Worm (Caenorhabditis elegans) whole organism, late embryonic: ENCODE measurements around the gene dyf-3.

Source experiments
- C08G9.2 ChIP-seq: sonication (generic microtip); optimal IDR thresholded peaks from 2 replicates; lab custom pipeline; 2016; ENCODE audit warnings: mild to moderate bottlenecking, missing genetic modification characterization, moderate library complexity, missing compliant biosample characterization
- K02D7.2 ChIP-seq: sonication (generic microtip); optimal IDR thresholded peaks from 2 replicates; lab custom pipeline; 2017; ENCODE audit warnings: mild to moderate bottlenecking, missing genetic modification characterization, missing compliant biosample characterization
- K09A11.1 ChIP-seq: sonication (generic microtip); optimal IDR thresholded peaks from 2 replicates; lab custom pipeline; 2017; ENCODE audit warnings: antibody characterized with exemption, mild to moderate bottlenecking, missing genetic modification characterization, missing compliant biosample characterization; ENCODE audit not compliant: insufficient read depth
- ama-1 ChIP-seq: fragments of 150-350 bp; optimal IDR thresholded peaks from 2 replicates; lab custom pipeline; 2014
- ceh-14 ChIP-seq: sonication (generic microtip); optimal IDR thresholded peaks from 2 replicates; lab custom pipeline; 2016; ENCODE audit warnings: missing genotype, missing genetic modification characterization, missing compliant biosample characterization
- ceh-18 ChIP-seq: sonication (generic microtip); optimal IDR thresholded peaks from 2 replicates; lab custom pipeline; 2016; ENCODE audit warnings: missing genetic modification characterization, missing compliant biosample characterization
- ceh-19 ChIP-seq: fragments of 200-800 bp; sonication (Bioruptor generic); optimal IDR thresholded peaks from 2 replicates; lab custom pipeline; 2018; ENCODE audit warnings: mild to moderate bottlenecking, missing genetic modification characterization, missing compliant biosample characterization
- ceh-2 ChIP-seq: sonication (generic microtip); optimal IDR thresholded peaks from 2 replicates; lab custom pipeline; 2016; ENCODE audit warnings: missing genotype, missing genetic modification characterization, missing compliant biosample characterization
- ceh-30 ChIP-seq: fragments of 150-350 bp; optimal IDR thresholded peaks from 2 replicates; lab custom pipeline; 2014; ENCODE audit warnings: missing biosample characterization, missing genetic modification characterization
- ceh-31 ChIP-seq: sonication (generic microtip); optimal IDR thresholded peaks from 2 replicates; lab custom pipeline; 2016; ENCODE audit warnings: missing genetic modification characterization, missing compliant biosample characterization
- ceh-34 ChIP-seq: sonication (generic microtip); optimal IDR thresholded peaks from 2 replicates; lab custom pipeline; 2016; ENCODE audit warnings: mild to moderate bottlenecking, missing genetic modification characterization, missing compliant biosample characterization
- ceh-45 ChIP-seq: fragments of 200-800 bp; sonication (Bioruptor generic); IDR thresholded peaks from 2 replicates; pipeline ENCODE4 v1.3.6; 2022; ENCODE audit warnings: missing genetic modification reagents, missing genetic modification characterization, missing compliant biosample characterization
- ceh-48 ChIP-seq: sonication (generic microtip); optimal IDR thresholded peaks from 2 replicates; lab custom pipeline; 2016; ENCODE audit warnings: missing genetic modification characterization, inconsistent platforms, missing compliant biosample characterization
- ceh-6 ChIP-seq: fragments of 200-800 bp; sonication (Bioruptor generic); optimal IDR thresholded peaks from 2 replicates; lab custom pipeline; 2018; ENCODE audit warnings: mild to moderate bottlenecking, missing genetic modification characterization, missing compliant biosample characterization
- ceh-9 ChIP-seq: sonication (generic microtip); optimal IDR thresholded peaks from 2 replicates; lab custom pipeline; 2016; ENCODE audit warnings: mild to moderate bottlenecking, missing genetic modification characterization, inconsistent platforms, missing compliant biosample characterization
- che-1 ChIP-seq: sonication (generic microtip); optimal IDR thresholded peaks from 2 replicates; lab custom pipeline; 2016; ENCODE audit warnings: mild to moderate bottlenecking, missing genetic modification characterization, missing compliant biosample characterization
- dmd-4 ChIP-seq: sonication (generic microtip); optimal IDR thresholded peaks from 2 replicates; lab custom pipeline; 2016; ENCODE audit warnings: borderline replicate concordance, missing genetic modification characterization, missing compliant biosample characterization
- elt-4 ChIP-seq: sonication (generic microtip); optimal IDR thresholded peaks from 2 replicates; lab custom pipeline; 2016; ENCODE audit warnings: missing genetic modification characterization, missing compliant biosample characterization
- ets-4 ChIP-seq: sonication (generic microtip); optimal IDR thresholded peaks from 2 replicates; lab custom pipeline; 2016; ENCODE audit warnings: missing genetic modification characterization, missing compliant biosample characterization
- eyg-1 ChIP-seq: sonication (generic microtip); optimal IDR thresholded peaks from 2 replicates; lab custom pipeline; 2016; ENCODE audit warnings: missing genotype, missing genetic modification characterization, missing compliant biosample characterization
- fkh-6 ChIP-seq: sonication (generic microtip); optimal IDR thresholded peaks from 2 replicates; lab custom pipeline; 2016; ENCODE audit warnings: missing genetic modification characterization, missing compliant biosample characterization
- gmeb-2 ChIP-seq: sonication (generic microtip); optimal IDR thresholded peaks from 2 replicates; lab custom pipeline; 2016; ENCODE audit warnings: missing genetic modification characterization, inconsistent platforms, missing compliant biosample characterization
- hlh-30 ChIP-seq: sonication (generic microtip); optimal IDR thresholded peaks from 2 replicates; lab custom pipeline; 2017; ENCODE audit warnings: antibody characterized with exemption, missing genetic modification characterization, missing compliant biosample characterization; ENCODE audit not compliant: insufficient read depth
- lin-11 ChIP-seq: fragments of 200-800 bp; sonication (Bioruptor generic); optimal IDR thresholded peaks from 2 replicates; lab custom pipeline; 2018; ENCODE audit warnings: mild to moderate bottlenecking, missing genetic modification characterization, missing compliant biosample characterization
- nfya-1 ChIP-seq: sonication (generic microtip); optimal IDR thresholded peaks from 2 replicates; lab custom pipeline; 2017; ENCODE audit warnings: missing genetic modification characterization, mild to moderate bottlenecking, missing compliant biosample characterization, antibody characterized with exemption, moderate library complexity
- npax-4 ChIP-seq: sonication (generic microtip); optimal IDR thresholded peaks from 2 replicates; lab custom pipeline; 2016; ENCODE audit warnings: missing genetic modification characterization, missing compliant biosample characterization
- pag-3 ChIP-seq: sonication (generic microtip); optimal IDR thresholded peaks from 2 replicates; lab custom pipeline; 2016; ENCODE audit warnings: missing compliant biosample characterization, missing genetic modification characterization, borderline replicate concordance
- pat-9 ChIP-seq: fragments of 200-800 bp; sonication (Bioruptor generic); optimal IDR thresholded peaks from 2 replicates; lab custom pipeline; 2018; ENCODE audit warnings: mild to moderate bottlenecking, missing genetic modification characterization, moderate library complexity, missing compliant biosample characterization
- pha-2 ChIP-seq: sonication (generic microtip); optimal IDR thresholded peaks from 2 replicates; lab custom pipeline; 2017; ENCODE audit warnings: mild to moderate bottlenecking, missing genetic modification characterization, missing compliant biosample characterization
- ref-2 ChIP-seq: sonication (generic microtip); optimal IDR thresholded peaks from 2 replicates; lab custom pipeline; 2016; ENCODE audit warnings: missing genetic modification characterization, missing compliant biosample characterization
- sdc-2 ChIP-seq: sonication (generic microtip); optimal IDR thresholded peaks from 2 replicates; lab custom pipeline; 2016; ENCODE audit warnings: missing genotype, missing genetic modification characterization, missing compliant biosample characterization
- syd-9 ChIP-seq: sonication (generic microtip); optimal IDR thresholded peaks from 2 replicates; lab custom pipeline; 2016; ENCODE audit warnings: mild to moderate bottlenecking, missing genetic modification characterization, moderate library complexity, missing compliant biosample characterization
- ttx-3 ChIP-seq: sonication (generic microtip); optimal IDR thresholded peaks from 2 replicates; lab custom pipeline; 2016; ENCODE audit warnings: missing genetic modification reagents, missing genetic modification characterization, missing compliant biosample characterization
- unc-42 ChIP-seq: sonication (generic microtip); optimal IDR thresholded peaks from 2 replicates; lab custom pipeline; 2016; ENCODE audit warnings: missing genotype, missing genetic modification characterization, missing compliant biosample characterization
- ztf-16 ChIP-seq: sonication (generic microtip); optimal IDR thresholded peaks from 2 replicates; lab custom pipeline; 2017; ENCODE audit warnings: missing genetic modification characterization, missing compliant biosample characterization

dyf-3 gene

ce11 chrIV:3442513-3442912 is 43.5 kb upstream of the dyf-3 start:
- TF ChIP-seq hlh-30 (tag; lab: Kevin White, UChicago) (no peak), eyg-1 (tag; lab: Kevin White, UChicago) (no peak)

- no peak for TF ChIP-seq elt-4 (tag; lab: Kevin White, UChicago)
- TF ChIP-seq dmd-4 (tag; lab: Kevin White, UChicago): no peak
- no peak for TF ChIP-seq ceh-45
- no peak for TF ChIP-seq ama-1 (lab: Kevin White, UChicago)
- TF ChIP-seq nfya-1 (tag; lab: Kevin White, UChicago): no peak
- TF ChIP-seq fkh-6 (tag; lab: Kevin White, UChicago): no peak
- no peak for TF ChIP-seq pha-2
- no peak for TF ChIP-seq ceh-19
- no peak for TF ChIP-seq K09A11.1 (tag; lab: Kevin White, UChicago)
- TF ChIP-seq ceh-30: no peak
Measured at ce11 chrIV:3440848-3441247, 41.8 kb upstream of the dyf-3 start, which contains the start of gene grd-10. grd-10 (plus strand) TSS chrIV:3441055.

ce11 chrIV:3439354-3439753 is 40.3 kb upstream of the dyf-3 start, which contains the start of gene grd-3:
grd-3 (plus strand) TSS chrIV:3439655.
- TF ChIP-seq ceh-18 (tag; lab: Kevin White, UChicago) (no peak), ets-4 (tag; lab: Kevin White, UChicago) (no peak), sdc-2 (no peak), ceh-45 (no peak), pha-2 (no peak), ceh-34 (tag; lab: Kevin White, UChicago) (no peak), pat-9 (tag; lab: Kevin White, UChicago) (no peak), unc-42 (tag; lab: Kevin White, UChicago) (no peak), ceh-2 (tag; lab: Kevin White, UChicago) (no peak), ceh-30 (no peak), ceh-9 (tag; lab: Kevin White, UChicago) (no peak), syd-9 (no peak), ceh-19 (no peak), ceh-31 (tag; lab: Kevin White, UChicago) (no peak), ztf-16 (tag; lab: Kevin White, UChicago) (no peak), K09A11.1 (tag; lab: Kevin White, UChicago) (no peak), pag-3 (tag; lab: Kevin White, UChicago) (no peak), npax-4 (tag; lab: Kevin White, UChicago) (no peak)

- TF ChIP-seq ceh-31 (tag; lab: Kevin White, UChicago) (no peak), C08G9.2 (tag; lab: Kevin White, UChicago) (no peak), lin-11 (tag; lab: Kevin White, UChicago) (no peak), ceh-2 (tag; lab: Kevin White, UChicago) (no peak), ceh-6 (GFP tag; lab: Kevin White, UChicago) (no peak), ceh-48 (no peak), syd-9 (no peak), ama-1 (lab: Kevin White, UChicago) (no peak), che-1 (no peak), ref-2 (no peak), npax-4 (tag; lab: Kevin White, UChicago) (no peak), ttx-3 (tag; lab: Kevin White, UChicago) (no peak), ceh-34 (tag; lab: Kevin White, UChicago) (no peak), K02D7.2 (tag; lab: Kevin White, UChicago) (no peak), ceh-14 (no peak), sdc-2 (no peak), gmeb-2 (tag; lab: Kevin White, UChicago) (no peak), ceh-45 (no peak)
Measured at ce11 chrIV:3438022-3438421, 39.0 kb upstream of the dyf-3 start, which contains the start of gene grd-13. grd-13 (plus strand) TSS chrIV:3438312.
